Worm (Caenorhabditis elegans): ENCODE results near the gene ugt-59.

ce11 chrIV:10396827-10397226, 36.4 kb downstream of the ugt-59 start:
- no peak for TF ChIP-seq nhr-12 (tag; optimal IDR thresholded peaks at IDR 0.05)
- TF ChIP-seq jun-1 (tag; optimal IDR thresholded peaks at IDR 0.05): no peak
- TF ChIP-seq nhr-77 (tag; optimal IDR thresholded peaks at IDR 0.05): no peak
- TF ChIP-seq daf-12 (tag; optimal IDR thresholded peaks at IDR 0.05): no peak
- TF ChIP-seq nhr-23 (tag; optimal IDR thresholded peaks at IDR 0.05): no peak
- TF ChIP-seq R02D3.7 (tag; optimal IDR thresholded peaks at IDR 0.05): no peak
- no peak for TF ChIP-seq unc-62 (GFP tag; optimal IDR thresholded peaks at IDR 0.05)
- TF ChIP-seq nhr-28 (tag; optimal IDR thresholded peaks at IDR 0.05): no peak
- no peak for TF ChIP-seq ztf-4 (tag; optimal IDR thresholded peaks at IDR 0.05)

Data from whole organism, L3 larva.